Worm (Caenorhabditis elegans): ENCODE measurements around the gene W06F12.2.

DNA sequence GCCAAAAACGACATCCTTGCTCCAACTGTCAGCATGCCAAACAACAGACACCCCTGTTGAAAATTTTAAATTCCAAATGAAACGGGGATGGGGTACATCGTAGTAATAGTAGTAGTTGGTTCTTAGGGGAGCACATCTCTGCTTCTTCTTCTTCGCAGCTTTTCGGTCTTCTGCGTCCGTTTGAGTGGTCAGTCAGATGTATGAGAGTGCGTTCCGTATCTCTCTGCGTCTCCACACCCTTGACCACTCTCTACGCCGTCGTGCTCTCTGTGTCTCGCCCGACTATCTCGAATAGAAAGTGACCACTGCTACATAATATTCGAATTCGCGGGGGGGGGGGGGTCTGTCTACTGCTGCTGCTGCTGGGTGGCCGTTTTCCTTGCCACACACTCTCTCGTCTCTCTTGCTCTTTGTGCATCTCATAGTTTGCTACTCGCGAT, 18.6 kb downstream of the W06F12.2 start:
- no peak for TF ChIP-seq elt-3 (tag; optimal IDR thresholded peaks at IDR 0.05)
- no peak for TF ChIP-seq snpc-4 (tag; optimal IDR thresholded peaks at IDR 0.05)
- no peak for TF ChIP-seq sox-4 (tag; optimal IDR thresholded peaks at IDR 0.05)
- no peak for TF ChIP-seq nhr-11 (tag; optimal IDR thresholded peaks at IDR 0.05)
- no peak for TF ChIP-seq zip-4 (GFP tag; optimal IDR thresholded peaks at IDR 0.05)
- no peak for TF ChIP-seq nhr-12 (tag; optimal IDR thresholded peaks at IDR 0.05)
- TF ChIP-seq tbx-2 (tag; optimal IDR thresholded peaks at IDR 0.05) = peak; percentile 17
- peak; percentile 7 for TF ChIP-seq ztf-4 (tag; optimal IDR thresholded peaks at IDR 0.05)
- peak; percentile 62 for TF ChIP-seq nhr-47 (tag; optimal IDR thresholded peaks at IDR 0.05)
- no peak for TF ChIP-seq egl-27 (tag; optimal IDR thresholded peaks at IDR 0.05)
- TF ChIP-seq lsy-2 (tag; optimal IDR thresholded peaks at IDR 0.05) = peak; percentile 8 to 36
- TF ChIP-seq isw-1 (GFP tag; IDR thresholded peaks at IDR 0.05) = 0 out of 2 replicates have a peak, but pooled peaks have one; percentile 5
- no peak for TF ChIP-seq ceh-90 (tag; optimal IDR thresholded peaks at IDR 0.05)

All from whole organism, L1 larva.